Fruit fly (Drosophila melanogaster) whole organism, embryonic: ENCODE data around the gene asl.
A peak's percentile ranks its signal among the peaks of the same experiment; 100 is the strongest.

Source experiments
- BEAF-32 ChIP-seq: fragments of 200-800 bp; sonication (Bioruptor generic); optimal IDR thresholded peaks from 3 replicates; lab custom pipeline; 2017; ENCODE audit warnings: missing biosample characterization, missing genetic modification characterization, mild to moderate bottlenecking, moderate library complexity, missing genetic modification reagents
- CG10267 ChIP-seq: fragments of 200-800 bp; sonication (Bioruptor generic); optimal IDR thresholded peaks from 2 replicates; lab custom pipeline; 2018; ENCODE audit warnings: missing biosample characterization, mild to moderate bottlenecking, missing genetic modification characterization, moderate library complexity
- CG12744 ChIP-seq: fragments of 200-800 bp; sonication (Bioruptor generic); optimal IDR thresholded peaks from 2 replicates; lab custom pipeline; 2016; ENCODE audit warnings: missing biosample characterization, missing genetic modification characterization
- CG12769 ChIP-seq: fragments of 200-800 bp; sonication (Bioruptor generic); optimal IDR thresholded peaks from 2 replicates; lab custom pipeline; 2019; ENCODE audit warnings: missing biosample characterization, mild to moderate bottlenecking, missing genetic modification characterization, moderate library complexity
- CG13123 ChIP-seq: fragments of 200-800 bp; sonication (Bioruptor generic); optimal IDR thresholded peaks from 2 replicates; lab custom pipeline; 2016; ENCODE audit warnings: missing biosample characterization, missing genetic modification characterization
- CG14710 ChIP-seq: fragments of 200-800 bp; sonication (Bioruptor generic); optimal IDR thresholded peaks from 3 replicates; lab custom pipeline; 2019; ENCODE audit warnings: missing biosample characterization, mild to moderate bottlenecking, missing genetic modification characterization, moderate library complexity
- CG16813 ChIP-seq: fragments of 200-800 bp; sonication (Bioruptor generic); IDR thresholded peaks from 3 replicates; pipeline ENCODE4 v1.3.6; 2022; ENCODE audit warnings: missing biosample characterization, missing genetic modification characterization; ENCODE audit not compliant: partially characterized antibody
- CG16863 ChIP-seq: fragments of 200-800 bp; sonication (Bioruptor generic); optimal IDR thresholded peaks from 3 replicates; lab custom pipeline; 2016; ENCODE audit warnings: missing biosample characterization, missing genetic modification characterization
- CG1792 ChIP-seq: fragments of 200-800 bp; sonication (Bioruptor generic); optimal IDR thresholded peaks from 2 replicates; lab custom pipeline; 2016; ENCODE audit warnings: missing biosample characterization, missing genetic modification characterization
- CG18011 ChIP-seq: fragments of 200-800 bp; sonication (Bioruptor generic); optimal IDR thresholded peaks from 2 replicates; lab custom pipeline; 2017; ENCODE audit warnings: missing biosample characterization, missing genetic modification characterization, mild to moderate bottlenecking, moderate library complexity, missing genotype
- CG32772 ChIP-seq: fragments of 200-800 bp; sonication (Bioruptor generic); IDR thresholded peaks from 2 replicates; pipeline ENCODE4 v1.3.6; 2022; ENCODE audit warnings: missing biosample characterization, missing genetic modification characterization
- CG33213 ChIP-seq: fragments of 200-800 bp; sonication (Bioruptor generic); optimal IDR thresholded peaks from 3 replicates; lab custom pipeline; 2016; ENCODE audit warnings: missing biosample characterization, missing genetic modification characterization
- CG6272 ChIP-seq: fragments of 200-800 bp; sonication (Bioruptor generic); IDR thresholded peaks from 2 replicates; pipeline ENCODE4 v1.3.6; 2022; ENCODE audit warnings: missing biosample characterization, missing genetic modification characterization
- CG7786 ChIP-seq: fragments of 200-800 bp; sonication (Bioruptor generic); optimal IDR thresholded peaks from 2 replicates; lab custom pipeline; 2016; ENCODE audit warnings: missing biosample characterization, missing genetic modification characterization
- CG8089 ChIP-seq: fragments of 200-800 bp; sonication (Bioruptor generic); optimal IDR thresholded peaks from 3 replicates; lab custom pipeline; 2016; ENCODE audit warnings: missing biosample characterization, missing genetic modification characterization
- CG8944 ChIP-seq: fragments of 200-800 bp; sonication (Bioruptor generic); optimal IDR thresholded peaks from 3 replicates; lab custom pipeline; 2016; ENCODE audit warnings: missing biosample characterization, missing genetic modification characterization
- CG9932 ChIP-seq: fragments of 200-800 bp; sonication (Bioruptor generic); IDR thresholded peaks from 2 replicates; pipeline ENCODE4 v1.3.6; 2022; ENCODE audit warnings: missing biosample characterization, missing genetic modification characterization
- Camta ChIP-seq: fragments of 200-800 bp; sonication (Bioruptor generic); optimal IDR thresholded peaks from 2 replicates; lab custom pipeline; 2016; ENCODE audit warnings: missing biosample characterization, missing genetic modification characterization
- Deaf1 ChIP-seq: fragments of 200-800 bp; optimal IDR thresholded peaks from 3 replicates; lab custom pipeline; 2019; ENCODE audit warnings: missing biosample characterization, mild to moderate bottlenecking, missing genetic modification characterization, moderate library complexity
- Dip2 ChIP-seq: fragments of 200-800 bp; sonication (Bioruptor generic); IDR thresholded peaks from 2 replicates; pipeline ENCODE4 v1.3.6; 2022; ENCODE audit warnings: missing biosample characterization, missing genetic modification characterization
- Doc3 ChIP-seq: fragments of 200-800 bp; sonication (Bioruptor generic); IDR thresholded peaks from 3 replicates; pipeline ENCODE4 v1.3.6; 2022; ENCODE audit warnings: missing biosample characterization, missing genetic modification characterization; ENCODE audit not compliant: partially characterized antibody
- Dref ChIP-seq: fragments of 200-800 bp; sonication (Bioruptor generic); IDR thresholded peaks from 2 replicates; pipeline ENCODE4 v1.3.6; 2022; ENCODE audit warnings: missing biosample characterization, missing genetic modification characterization
- Eip74EF ChIP-seq, 2 experiments: fragments of 200-800 bp in 1 of 2; fragments of >200 bp in 1 of 2; sonication (Bioruptor generic) in 1 of 2; optimal IDR thresholded peaks; 2 replicates each; lab custom pipeline; 2017 to 2019; ENCODE audit warnings: missing biosample characterization in 2 of 2, missing genetic modification characterization in 2 of 2, mild to moderate bottlenecking in 1 of 2, moderate library complexity in 1 of 2
- Fer2 ChIP-seq: fragments of 200-800 bp; sonication (Bioruptor generic); optimal IDR thresholded peaks from 2 replicates; lab custom pipeline; 2018; ENCODE audit warnings: missing biosample characterization, mild to moderate bottlenecking, missing genetic modification characterization, moderate library complexity
- Gsc ChIP-seq: fragments of 200-800 bp; sonication (Bioruptor generic); IDR thresholded peaks from 2 replicates; pipeline ENCODE4 v1.3.6; 2022; ENCODE audit warnings: missing biosample characterization, missing genetic modification characterization
- HLH3B ChIP-seq: fragments of 200-800 bp; sonication (Bioruptor generic); IDR thresholded peaks from 2 replicates; pipeline ENCODE4 v1.3.6; 2022; ENCODE audit warnings: missing biosample characterization, missing genetic modification characterization
- HLH54F ChIP-seq: fragments of 200-800 bp; sonication (Bioruptor generic); optimal IDR thresholded peaks from 3 replicates; lab custom pipeline; 2016; ENCODE audit warnings: missing biosample characterization, missing genetic modification characterization
- HLHmδ ChIP-seq: fragments of 200-800 bp; sonication (Bioruptor generic); optimal IDR thresholded peaks from 2 replicates; lab custom pipeline; 2018; ENCODE audit warnings: missing biosample characterization, mild to moderate bottlenecking, missing genetic modification characterization, moderate library complexity
- Lhr ChIP-seq: fragments of 200-800 bp; sonication (Bioruptor generic); optimal IDR thresholded peaks from 3 replicates; lab custom pipeline; 2017; ENCODE audit warnings: mild to moderate bottlenecking, missing biosample characterization, missing genetic modification reagents, missing genetic modification characterization
- NC2β ChIP-seq: fragments of 200-800 bp; sonication (Bioruptor generic); optimal IDR thresholded peaks from 2 replicates; lab custom pipeline; 2016; ENCODE audit warnings: missing biosample characterization, missing genetic modification characterization
- NK7.1 ChIP-seq: fragments of 200-800 bp; sonication (Bioruptor generic); optimal IDR thresholded peaks from 3 replicates; lab custom pipeline; 2016; ENCODE audit warnings: missing biosample characterization, missing genetic modification characterization
- Opbp ChIP-seq: fragments of 200-800 bp; sonication (Bioruptor generic); IDR thresholded peaks from 3 replicates; pipeline ENCODE4 v1.3.6; 2022; ENCODE audit warnings: missing biosample characterization, missing genetic modification characterization; ENCODE audit not compliant: partially characterized antibody
- Side ChIP-seq: fragments of 200-800 bp; sonication (Bioruptor generic); optimal IDR thresholded peaks from 2 replicates; lab custom pipeline; 2016; ENCODE audit warnings: missing biosample characterization, missing genetic modification characterization
- Tbp ChIP-seq: fragments of >200 bp; optimal IDR thresholded peaks from 2 replicates; lab custom pipeline; 2018; ENCODE audit warnings: missing biosample characterization, missing genetic modification characterization
- bigmax ChIP-seq: fragments of 200-800 bp; sonication (Bioruptor generic); optimal IDR thresholded peaks from 2 replicates; lab custom pipeline; 2018; ENCODE audit warnings: missing biosample characterization, mild to moderate bottlenecking, missing genetic modification characterization
- bowl ChIP-seq: fragments of 200-800 bp; sonication (Bioruptor generic); IDR thresholded peaks from 2 replicates; pipeline ENCODE4 v1.3.6; 2022; ENCODE audit warnings: missing biosample characterization, missing genetic modification characterization
- bsh ChIP-seq, 2 experiments: fragments of 200-800 bp; sonication (Bioruptor generic); optimal IDR thresholded peaks; 2 replicates each; lab custom pipeline; 2017 to 2018; ENCODE audit warnings: mild to moderate bottlenecking in 2 of 2, missing biosample characterization in 2 of 2, missing genetic modification characterization in 2 of 2, moderate library complexity in 1 of 2
- danr ChIP-seq: fragments of 200-800 bp; sonication (Bioruptor generic); IDR thresholded peaks from 2 replicates; pipeline ENCODE4 v1.3.6; 2022; ENCODE audit warnings: missing biosample characterization, missing genetic modification characterization
- disco-r ChIP-seq: fragments of 200-800 bp; sonication (Bioruptor generic); optimal IDR thresholded peaks from 2 replicates; lab custom pipeline; 2016; ENCODE audit warnings: missing biosample characterization, missing genetic modification characterization
- dpn ChIP-seq, 2 experiments: fragments of 200-800 bp; sonication (Bioruptor generic); optimal IDR thresholded peaks; 3 replicates each; lab custom pipeline; 2016; ENCODE audit warnings: missing biosample characterization in 2 of 2, missing genetic modification characterization in 2 of 2
- exex ChIP-seq: fragments of 200-800 bp; sonication (Bioruptor generic); optimal IDR thresholded peaks from 4 replicates; lab custom pipeline; 2018; ENCODE audit warnings: missing biosample characterization, mild to moderate bottlenecking, missing genetic modification characterization, moderate library complexity
- grn ChIP-seq: fragments of 200-800 bp; sonication (Bioruptor generic); optimal IDR thresholded peaks from 3 replicates; lab custom pipeline; 2017; ENCODE audit warnings: missing biosample characterization, missing genetic modification characterization
- hb ChIP-seq: fragments of 200-800 bp; sonication (Bioruptor generic); IDR thresholded peaks from 3 replicates; pipeline ENCODE4 v1.3.6; 2022; ENCODE audit warnings: missing biosample characterization, missing genetic modification characterization; ENCODE audit not compliant: partially characterized antibody
- kah ChIP-seq: fragments of 200-800 bp; sonication (Bioruptor generic); optimal IDR thresholded peaks from 2 replicates; lab custom pipeline; 2018; ENCODE audit warnings: missing biosample characterization, mild to moderate bottlenecking, missing genetic modification characterization
- ken ChIP-seq: fragments of 200-800 bp; sonication (Bioruptor generic); IDR thresholded peaks from 3 replicates; pipeline ENCODE4 v1.3.6; 2022; ENCODE audit warnings: missing biosample characterization, missing genetic modification characterization
- lbe ChIP-seq: fragments of 200-800 bp; sonication (Bioruptor generic); optimal IDR thresholded peaks from 2 replicates; lab custom pipeline; 2016; ENCODE audit warnings: missing biosample characterization, mild to moderate bottlenecking, missing genetic modification characterization
- lola ChIP-seq, 3 experiments: fragments of >200 bp in 2 of 3; fragments of 200-800 bp in 1 of 3; sonication (Bioruptor generic) in 1 of 3; optimal IDR thresholded peaks; 2 replicates each; lab custom pipeline; 2017 to 2019; ENCODE audit warnings: missing biosample characterization in 3 of 3, missing genetic modification characterization in 3 of 3, mild to moderate bottlenecking in 1 of 3, moderate library complexity in 1 of 3
- seq ChIP-seq: fragments of 200-800 bp; sonication (Bioruptor generic); IDR thresholded peaks from 2 replicates; pipeline ENCODE4 v1.3.6; 2022; ENCODE audit warnings: missing biosample characterization, missing genetic modification characterization
- sna ChIP-seq: fragments of 200-800 bp; sonication (Bioruptor generic); IDR thresholded peaks from 2 replicates; pipeline ENCODE4 v1.3.6; 2022; ENCODE audit warnings: missing biosample characterization, missing genetic modification characterization; ENCODE audit not compliant: partially characterized antibody
- tap ChIP-seq: fragments of 200-800 bp; optimal IDR thresholded peaks from 3 replicates; lab custom pipeline; 2019; ENCODE audit warnings: missing biosample characterization, mild to moderate bottlenecking, missing genetic modification characterization, moderate library complexity

asl gene

dm6 chr3R:5600361-5601043 lies 5.8 kb downstream of the asl start (continued):
- no peak for TF ChIP-seq CG32772 (GFP tag; lab: Robert Waterston, UW)
- TF ChIP-seq Tbp (GFP tag; lab: Kevin White, UChicago): peak; percentile 82
- TF ChIP-seq CG13123 (GFP tag; lab: Kevin White, UChicago): no peak
- TF ChIP-seq grn (GFP tag; lab: Kevin White, UChicago): no peak
- peak; percentile 94 for TF ChIP-seq bigmax (GFP tag; lab: Kevin White, UChicago)
- no peak for TF ChIP-seq Dref (GFP tag; lab: Robert Waterston, UW)
- TF ChIP-seq CG6272 (GFP tag; lab: Robert Waterston, UW): no peak
- no peak for TF ChIP-seq NC2β
- TF ChIP-seq Gsc: no peak
- peak; percentile 11 to 23 for TF ChIP-seq bsh (GFP tag; optimal IDR thresholded peaks at IDR 0.05; lab: Kevin White, UChicago)
- TF ChIP-seq CG9932 (GFP tag; lab: Robert Waterston, UW): no peak
- no peak for TF ChIP-seq lola (GFP tag; optimal IDR thresholded peaks at IDR 0.05; lab: Kevin White, UChicago)
- TF ChIP-seq CG7786 (GFP tag; lab: Kevin White, UChicago): no peak
- TF ChIP-seq CG8944 (GFP tag; lab: Kevin White, UChicago): no peak
- TF ChIP-seq bowl (GFP tag; lab: Robert Waterston, UW): no peak
- TF ChIP-seq Doc3 (GFP tag; lab: Robert Waterston, UW): no peak
- no peak for TF ChIP-seq seq (GFP tag; lab: Robert Waterston, UW)
- no peak for TF ChIP-seq Lhr (GFP tag; lab: Kevin White, UChicago)
- TF ChIP-seq hb (GFP tag; lab: Robert Waterston, UW): no peak
- TF ChIP-seq Fer2 (tag; lab: Kevin White, UChicago): no peak
- peak; percentile 14 for TF ChIP-seq exex
- TF ChIP-seq CG12744 (GFP tag; lab: Kevin White, UChicago): no peak
- no peak for TF ChIP-seq danr (GFP tag; lab: Robert Waterston, UW)
- no peak for TF ChIP-seq CG1792 (GFP tag; lab: Kevin White, UChicago)
- TF ChIP-seq Eip74EF (GFP tag; optimal IDR thresholded peaks at IDR 0.05; lab: Kevin White, UChicago): peak in 1 of 2 experiments; percentile 33
- peak; percentile 100 for TF ChIP-seq Deaf1 (tag; lab: Kevin White, UChicago)
- TF ChIP-seq sna: no peak
- TF ChIP-seq BEAF-32 (GFP tag; lab: Kevin White, UChicago): no peak
- TF ChIP-seq Camta (GFP tag; lab: Kevin White, UChicago): no peak
- peak; percentile 97 for TF ChIP-seq CG12769 (tag; lab: Kevin White, UChicago)
- no peak for TF ChIP-seq disco-r
- TF ChIP-seq CG8089 (GFP tag; lab: Kevin White, UChicago): no peak
- TF ChIP-seq lbe (GFP tag; lab: Kevin White, UChicago): peak; percentile 64
- TF ChIP-seq CG18011 (GFP tag; lab: Kevin White, UChicago): no peak
- TF ChIP-seq NK7.1: no peak
- no peak for TF ChIP-seq CG16813 (GFP tag; lab: Robert Waterston, UW)
- TF ChIP-seq CG33213: no peak
- TF ChIP-seq kah: peak; percentile 46
- TF ChIP-seq ken (GFP tag; lab: Robert Waterston, UW): no peak
- no peak for TF ChIP-seq Opbp (GFP tag; lab: Robert Waterston, UW)
- no peak for TF ChIP-seq Dip2
- TF ChIP-seq HLH54F (GFP tag; lab: Kevin White, UChicago): no peak
- no peak for TF ChIP-seq CG16863 (GFP tag; lab: Kevin White, UChicago)
- TF ChIP-seq HLHmδ: peak; percentile 89
- no peak for TF ChIP-seq CG10267 (tag; lab: Kevin White, UChicago)
- TF ChIP-seq CG14710 (tag; lab: Kevin White, UChicago): no peak
- TF ChIP-seq dpn (GFP tag; optimal IDR thresholded peaks at IDR 0.05; lab: Kevin White, UChicago): no peak
- no peak for TF ChIP-seq Side
- TF ChIP-seq tap: no peak
- no peak for TF ChIP-seq HLH3B (GFP tag; lab: Robert Waterston, UW)
